Worm (Caenorhabditis elegans) whole organism, L3 larva: ENCODE measurements around the gene srw-100.

Experiments
- R02D3.7 ChIP-seq: fragments of 150-350 bp; optimal IDR thresholded peaks from 2 replicates; lab custom pipeline; 2014; ENCODE audit warnings: missing biosample characterization, missing genetic modification characterization
- ZK546.5 ChIP-seq: sonication (generic microtip); optimal IDR thresholded peaks from 2 replicates; lab custom pipeline; 2017; ENCODE audit warnings: missing biosample characterization, missing genetic modification characterization
- aly-2 ChIP-seq: fragments of 150-350 bp; optimal IDR thresholded peaks from 2 replicates; lab custom pipeline; 2014; ENCODE audit warnings: missing biosample characterization, missing genetic modification characterization
- ama-1 ChIP-seq: fragments of 150-350 bp; optimal IDR thresholded peaks from 2 replicates; lab custom pipeline; 2018
- ceh-16 ChIP-seq: sonication (generic microtip); optimal IDR thresholded peaks from 2 replicates; lab custom pipeline; 2017; ENCODE audit warnings: missing biosample characterization, missing genetic modification characterization
- ceh-28 ChIP-seq: fragments of 150-350 bp; optimal IDR thresholded peaks from 2 replicates; lab custom pipeline; 2014; ENCODE audit warnings: missing biosample characterization, missing genetic modification reagents, missing genetic modification characterization
- ceh-82 ChIP-seq: fragments of 150-350 bp; optimal IDR thresholded peaks from 2 replicates; lab custom pipeline; 2014; ENCODE audit warnings: missing biosample characterization, missing genetic modification characterization
- ceh-9 ChIP-seq: sonication (generic microtip); optimal IDR thresholded peaks from 2 replicates; lab custom pipeline; 2018; ENCODE audit warnings: missing biosample characterization, missing genetic modification characterization
- daf-12 ChIP-seq: fragments of 150-350 bp; optimal IDR thresholded peaks from 2 replicates; lab custom pipeline; 2014; ENCODE audit warnings: missing biosample characterization, missing genetic modification reagents, missing genetic modification characterization
- egl-27 ChIP-seq: sonication (generic microtip); optimal IDR thresholded peaks from 4 replicates; lab custom pipeline; 2017; ENCODE audit warnings: missing biosample characterization, missing genetic modification reagents, missing genetic modification characterization
- egl-5 ChIP-seq: fragments of 150-350 bp; optimal IDR thresholded peaks from 2 replicates; lab custom pipeline; 2017; ENCODE audit warnings: missing biosample characterization, missing genetic modification reagents, missing genetic modification characterization, inconsistent platforms
- elt-1 ChIP-seq: fragments of 150-350 bp; optimal IDR thresholded peaks from 2 replicates; lab custom pipeline; 2014; ENCODE audit warnings: missing biosample characterization, missing genetic modification characterization
- elt-2 ChIP-seq: sonication (generic microtip); optimal IDR thresholded peaks from 2 replicates; lab custom pipeline; 2016; ENCODE audit warnings: missing genetic modification reagents, mild to moderate bottlenecking, missing genetic modification characterization, missing compliant biosample characterization
- eor-1 ChIP-seq, 2 experiments: fragments of 150-350 bp; optimal IDR thresholded peaks; 2 replicates each; lab custom pipeline; 2014 to 2018; ENCODE audit warnings: missing biosample characterization in 2 of 2, missing genetic modification characterization in 2 of 2
- fkh-10 ChIP-seq: sonication (generic microtip); optimal IDR thresholded peaks from 2 replicates; lab custom pipeline; 2017; ENCODE audit warnings: missing biosample characterization, missing genetic modification reagents, missing genetic modification characterization
- fkh-2 ChIP-seq: fragments of 150-350 bp; optimal IDR thresholded peaks from 2 replicates; lab custom pipeline; 2014; ENCODE audit warnings: missing biosample characterization, missing genetic modification reagents, missing genetic modification characterization
- fos-1 ChIP-seq: fragments of 150-350 bp; optimal IDR thresholded peaks from 2 replicates; lab custom pipeline; 2014; ENCODE audit warnings: missing biosample characterization, missing genetic modification characterization
- hmg-11 ChIP-seq: sonication (generic microtip); optimal IDR thresholded peaks from 2 replicates; lab custom pipeline; 2016; ENCODE audit warnings: missing genetic modification characterization, missing compliant biosample characterization
- lin-15B ChIP-seq: fragments of 150-350 bp; optimal IDR thresholded peaks from 2 replicates; lab custom pipeline; 2014; ENCODE audit warnings: missing biosample characterization, missing genetic modification characterization
- lin-39 ChIP-seq: fragments of 150-350 bp; optimal IDR thresholded peaks from 2 replicates; lab custom pipeline; 2018; ENCODE audit warnings: missing biosample characterization, missing genetic modification reagents, missing genetic modification characterization
- lsy-12 ChIP-seq: sonication (generic microtip); optimal IDR thresholded peaks from 2 replicates; lab custom pipeline; 2016; ENCODE audit warnings: mild to moderate bottlenecking, missing genetic modification characterization, missing compliant biosample characterization
- nfya-1 ChIP-seq: sonication (generic microtip); optimal IDR thresholded peaks from 2 replicates; lab custom pipeline; 2017; ENCODE audit warnings: missing genetic modification characterization, mild to moderate bottlenecking, missing compliant biosample characterization, antibody characterized with exemption, moderate library complexity; ENCODE audit not compliant: insufficient read depth
- nhr-11 ChIP-seq: fragments of 150-350 bp; optimal IDR thresholded peaks from 2 replicates; lab custom pipeline; 2014; ENCODE audit warnings: missing biosample characterization, missing genetic modification characterization
- nhr-12 ChIP-seq: fragments of 150-350 bp; optimal IDR thresholded peaks from 2 replicates; lab custom pipeline; 2014; ENCODE audit warnings: missing biosample characterization, missing genetic modification characterization
- nhr-23 ChIP-seq: fragments of 150-350 bp; optimal IDR thresholded peaks from 2 replicates; lab custom pipeline; 2014; ENCODE audit warnings: missing biosample characterization, missing genetic modification reagents, missing genetic modification characterization
- nhr-237 ChIP-seq: fragments of 150-350 bp; optimal IDR thresholded peaks from 2 replicates; lab custom pipeline; 2014; ENCODE audit warnings: missing biosample characterization, missing genetic modification characterization
- nhr-25 ChIP-seq: sonication (generic microtip); optimal IDR thresholded peaks from 2 replicates; lab custom pipeline; 2017; ENCODE audit warnings: missing biosample characterization, missing genetic modification characterization
- nhr-43 ChIP-seq: sonication (generic microtip); optimal IDR thresholded peaks from 2 replicates; lab custom pipeline; 2016; ENCODE audit warnings: mild to moderate bottlenecking, missing genetic modification characterization, missing compliant biosample characterization; ENCODE audit not compliant: poor library complexity, severe bottlenecking
- nhr-67 ChIP-seq: fragments of 150-350 bp; optimal IDR thresholded peaks from 2 replicates; lab custom pipeline; 2014; ENCODE audit warnings: missing biosample characterization, missing genetic modification characterization
- nhr-77 ChIP-seq: fragments of 150-350 bp; optimal IDR thresholded peaks from 2 replicates; lab custom pipeline; 2014; ENCODE audit warnings: missing biosample characterization, missing genetic modification characterization
- pqm-1 ChIP-seq: fragments of 150-350 bp; optimal IDR thresholded peaks from 2 replicates; lab custom pipeline; 2017; ENCODE audit warnings: missing biosample characterization, missing genetic modification characterization, inconsistent platforms
- sea-2 ChIP-seq: fragments of 150-350 bp; sonication (generic microtip); optimal IDR thresholded peaks from 4 replicates; lab custom pipeline; 2014; ENCODE audit warnings: missing biosample characterization, missing genetic modification reagents, missing genetic modification characterization
- skn-1 ChIP-seq: fragments of 150-350 bp; optimal IDR thresholded peaks from 2 replicates; lab custom pipeline; 2014; ENCODE audit warnings: missing biosample characterization, missing genetic modification characterization
- snpc-4 ChIP-seq: fragments of 150-350 bp; optimal IDR thresholded peaks from 2 replicates; lab custom pipeline; 2014; ENCODE audit warnings: missing biosample characterization, missing genetic modification characterization
- unc-39 ChIP-seq: sonication (generic microtip); optimal IDR thresholded peaks from 4 replicates; lab custom pipeline; 2017; ENCODE audit warnings: missing biosample characterization, missing genetic modification characterization
- unc-62 ChIP-seq: fragments of 150-350 bp; sonication (generic microtip); optimal IDR thresholded peaks from 4 replicates; lab custom pipeline; 2014; ENCODE audit warnings: missing biosample characterization, missing genetic modification reagents, missing genetic modification characterization
- zag-1 ChIP-seq: fragments of 150-350 bp; optimal IDR thresholded peaks from 2 replicates; lab custom pipeline; 2014; ENCODE audit warnings: missing biosample characterization, missing genetic modification characterization
- ztf-11 ChIP-seq: fragments of 150-350 bp; optimal IDR thresholded peaks from 2 replicates; lab custom pipeline; 2014; ENCODE audit warnings: missing biosample characterization, missing genetic modification characterization
- ztf-4 ChIP-seq: fragments of 150-350 bp; optimal IDR thresholded peaks from 2 replicates; lab custom pipeline; 2014; ENCODE audit warnings: missing biosample characterization, missing genetic modification characterization

The srw-100 gene

DNA sequence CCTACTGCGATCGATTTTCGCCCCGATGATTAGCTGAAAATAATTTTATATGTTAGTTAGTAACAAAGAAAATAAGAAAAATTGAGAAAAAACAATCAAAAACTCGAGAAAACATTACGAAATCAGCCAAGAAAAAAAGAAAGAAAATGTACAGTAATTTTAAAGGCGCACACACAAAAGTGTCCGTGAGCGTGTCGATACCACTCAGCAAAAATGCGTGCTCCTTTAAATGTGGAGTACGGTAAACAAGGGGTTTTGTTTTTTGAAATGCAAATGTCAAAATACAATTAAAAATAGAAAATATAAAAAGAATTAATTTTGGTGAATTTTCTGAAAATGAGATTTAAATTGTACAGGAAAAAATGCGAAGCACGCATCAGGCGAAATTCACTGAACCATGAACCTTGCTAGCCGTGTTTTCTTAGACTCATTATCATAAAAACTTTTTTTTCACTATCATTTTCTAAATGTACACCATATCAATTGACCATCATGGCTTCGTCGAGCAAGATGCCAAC, 9.4 kb upstream of the srw-100 start, which contains the start of gene srw-90:
Gene srw-90 (plus strand): TSS at position 468 of the 518 bp plus-strand sequence.
- TF ChIP-seq ztf-4 (tag; lab: Kevin White, UChicago), result no peak
- no peak for TF ChIP-seq nhr-12 (tag; lab: Kevin White, UChicago)
- no peak for TF ChIP-seq unc-62 (GFP tag; lab: Kevin White, UChicago)
- no peak for TF ChIP-seq ama-1
- TF ChIP-seq lsy-12 (tag; lab: Kevin White, UChicago), result no peak
- no peak for TF ChIP-seq nfya-1
- no peak for TF ChIP-seq hmg-11 (tag; lab: Kevin White, UChicago)
- TF ChIP-seq ceh-16 (tag; lab: Kevin White, UChicago), result no peak
- no peak for TF ChIP-seq elt-2 (tag; lab: Kevin White, UChicago)
- TF ChIP-seq nhr-43 (tag; lab: Kevin White, UChicago), result no peak
- TF ChIP-seq pqm-1 (tag; lab: Kevin White, UChicago), result no peak
- no peak for TF ChIP-seq nhr-67
- no peak for TF ChIP-seq nhr-25 (tag; lab: Kevin White, UChicago)

- no peak for TF ChIP-seq ztf-4 (tag; lab: Kevin White, UChicago)
- no peak for TF ChIP-seq unc-39 (tag; lab: Kevin White, UChicago)
- TF ChIP-seq unc-62 (GFP tag; lab: Kevin White, UChicago), result no peak
- TF ChIP-seq nhr-237 (tag; lab: Kevin White, UChicago), result no peak
- no peak for TF ChIP-seq nhr-77 (tag; lab: Kevin White, UChicago)
- TF ChIP-seq ceh-28 (tag; lab: Kevin White, UChicago), result no peak
- TF ChIP-seq fkh-2 (tag; lab: Kevin White, UChicago), result no peak
- TF ChIP-seq hmg-11 (tag; lab: Kevin White, UChicago), result no peak
- no peak for TF ChIP-seq fkh-10 (GFP tag; lab: Kevin White, UChicago)
- no peak for TF ChIP-seq nhr-11 (tag; lab: Kevin White, UChicago)
- no peak for TF ChIP-seq lin-39 (tag; lab: Kevin White, UChicago)
- TF ChIP-seq eor-1 (tag; optimal IDR thresholded peaks at IDR 0.05; lab: Kevin White, UChicago), result no peak
- no peak for TF ChIP-seq nhr-25 (tag; lab: Kevin White, UChicago)
- no peak for TF ChIP-seq elt-2 (tag; lab: Kevin White, UChicago)
- TF ChIP-seq egl-5 (tag; lab: Kevin White, UChicago), result no peak
Observed at ce11 chrV:1708441-1708840, 2.6 kb upstream of the srw-100 start, which contains the start of gene srw-99. TSS of gene srw-99 (plus strand) at chrV:1708741.

- TF ChIP-seq ztf-4 (tag; lab: Kevin White, UChicago), result no peak
- TF ChIP-seq sea-2 (GFP tag; lab: Kevin White, UChicago), result no peak
- TF ChIP-seq ZK546.5 (tag; lab: Kevin White, UChicago), result no peak
- TF ChIP-seq ama-1, result no peak
- no peak for TF ChIP-seq skn-1 (tag; lab: Kevin White, UChicago)
- TF ChIP-seq fos-1 (tag; lab: Kevin White, UChicago), result no peak
- no peak for TF ChIP-seq elt-1
- TF ChIP-seq pqm-1 (tag; lab: Kevin White, UChicago), result no peak
- TF ChIP-seq ztf-11 (tag; lab: Kevin White, UChicago), result no peak
- no peak for TF ChIP-seq R02D3.7 (tag; lab: Kevin White, UChicago)
- no peak for TF ChIP-seq ceh-82 (tag; lab: Kevin White, UChicago)
- no peak for TF ChIP-seq zag-1
- no peak for TF ChIP-seq eor-1 (tag; optimal IDR thresholded peaks at IDR 0.05; lab: Kevin White, UChicago)
- TF ChIP-seq hmg-11 (tag; lab: Kevin White, UChicago), result no peak
- TF ChIP-seq lin-15B, result no peak
- no peak for TF ChIP-seq unc-62 (GFP tag; lab: Kevin White, UChicago)
- TF ChIP-seq snpc-4 (tag; lab: Kevin White, UChicago), result no peak
- no peak for TF ChIP-seq aly-2
- TF ChIP-seq lsy-12 (tag; lab: Kevin White, UChicago), result no peak
Observed at ce11 chrV:1716892-1717291, 5.9 kb downstream of the srw-100 start, which contains the start of gene srw-103. TSS of gene srw-103 (plus strand) at chrV:1717192.

DNA sequence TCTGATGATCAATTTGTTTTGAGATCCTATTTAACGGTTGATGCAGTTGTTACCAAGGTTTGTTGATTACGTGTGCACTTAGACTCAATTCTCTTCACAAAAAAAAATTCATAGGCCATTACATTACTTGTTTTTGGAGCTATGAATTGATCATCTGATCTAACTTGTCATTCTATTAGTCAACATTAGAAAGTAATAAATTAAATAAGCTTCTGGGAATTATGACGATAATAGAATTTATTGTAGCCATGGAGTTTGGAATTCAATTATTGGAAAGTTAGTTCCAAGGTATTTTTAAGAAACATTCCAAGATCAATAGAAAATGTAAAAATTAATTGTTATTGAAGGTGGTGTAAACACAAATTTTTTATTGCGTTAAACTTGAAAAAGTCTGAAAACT, 7.2 kb downstream of the srw-100 start:
- TF ChIP-seq nhr-43 (tag; lab: Kevin White, UChicago), result no peak
- TF ChIP-seq nhr-12 (tag; lab: Kevin White, UChicago), result no peak
- TF ChIP-seq egl-27 (tag; lab: Kevin White, UChicago), result no peak
- no peak for TF ChIP-seq nhr-25 (tag; lab: Kevin White, UChicago)
- no peak for TF ChIP-seq nhr-23 (tag; lab: Kevin White, UChicago)
- TF ChIP-seq ceh-9 (tag; lab: Kevin White, UChicago), result no peak
- no peak for TF ChIP-seq ama-1
- no peak for TF ChIP-seq skn-1 (tag; lab: Kevin White, UChicago)
- no peak for TF ChIP-seq egl-5 (tag; lab: Kevin White, UChicago)
- no peak for TF ChIP-seq ztf-4 (tag; lab: Kevin White, UChicago)
- no peak for TF ChIP-seq ceh-16 (tag; lab: Kevin White, UChicago)
- TF ChIP-seq aly-2, result no peak
- TF ChIP-seq ceh-82 (tag; lab: Kevin White, UChicago), result no peak
- no peak for TF ChIP-seq daf-12 (tag; lab: Kevin White, UChicago)
- TF ChIP-seq, all 47 proteins: peak for 0
